Worm (Caenorhabditis elegans) whole organism, early embryonic: Measurements from ENCODE around the gene era-1.
A peak's percentile ranks its signal among the peaks of the same experiment; 100 is the strongest.

Experiments used
- B0310.2 ChIP-seq: sonication (generic microtip); optimal IDR thresholded peaks from 2 replicates; lab custom pipeline; 2016; ENCODE audit warnings: mild to moderate bottlenecking, missing genetic modification characterization, missing compliant biosample characterization
- F13C5.2 ChIP-seq: sonication (generic microtip); optimal IDR thresholded peaks from 2 replicates; lab custom pipeline; 2017; ENCODE audit warnings: mild to moderate bottlenecking, missing genetic modification characterization, inconsistent platforms, missing compliant biosample characterization
- aly-1 ChIP-seq: sonication (generic microtip); optimal IDR thresholded peaks from 2 replicates; lab custom pipeline; 2016; ENCODE audit warnings: missing genetic modification characterization, missing compliant biosample characterization
- ama-1 ChIP-seq: fragments of 150-350 bp; optimal IDR thresholded peaks from 2 replicates; lab custom pipeline; 2014
- ceh-13 ChIP-seq: fragments of 200-800 bp; sonication (Bioruptor generic); optimal IDR thresholded peaks from 2 replicates; lab custom pipeline; 2018; ENCODE audit warnings: mild to moderate bottlenecking, missing genetic modification characterization, missing compliant biosample characterization
- ceh-36 ChIP-seq: sonication (generic microtip); optimal IDR thresholded peaks from 2 replicates; lab custom pipeline; 2016; ENCODE audit warnings: missing genetic modification characterization, inconsistent platforms, missing compliant biosample characterization
- ets-7 ChIP-seq: sonication (generic microtip); optimal IDR thresholded peaks from 2 replicates; lab custom pipeline; 2016; ENCODE audit warnings: missing genotype, missing genetic modification characterization, missing compliant biosample characterization
- flt-1 ChIP-seq: fragments of 200-800 bp; sonication (Bioruptor generic); IDR thresholded peaks from 2 replicates; pipeline ENCODE4 v1.3.6; 2022; ENCODE audit warnings: missing genetic modification characterization, missing compliant biosample characterization
- hmbx-1 ChIP-seq: sonication (generic microtip); optimal IDR thresholded peaks from 2 replicates; lab custom pipeline; 2016; ENCODE audit warnings: mild to moderate bottlenecking, missing genetic modification characterization, missing compliant biosample characterization
- hmg-4 ChIP-seq: fragments of 200-800 bp; sonication (Bioruptor generic); optimal IDR thresholded peaks from 2 replicates; lab custom pipeline; 2018; ENCODE audit warnings: mild to moderate bottlenecking, missing genetic modification characterization, missing compliant biosample characterization
- hnd-1 ChIP-seq: sonication (generic microtip); optimal IDR thresholded peaks from 2 replicates; lab custom pipeline; 2016; ENCODE audit warnings: missing genetic modification characterization, missing compliant biosample characterization
- pes-1 ChIP-seq: fragments of 200-800 bp; sonication (Bioruptor generic); IDR thresholded peaks from 2 replicates; pipeline ENCODE4 v1.3.6; 2022; ENCODE audit warnings: missing genetic modification reagents, missing genetic modification characterization, missing compliant biosample characterization
- scrt-1 ChIP-seq: fragments of 200-800 bp; sonication (Bioruptor generic); IDR thresholded peaks from 2 replicates; pipeline ENCODE4 v1.3.6; 2022; ENCODE audit warnings: missing genetic modification characterization, missing compliant biosample characterization
- sea-1 ChIP-seq: fragments of 200-800 bp; sonication (Bioruptor generic); conservative IDR thresholded peaks from 2 replicates; pipeline ENCODE4 v1.3.6; 2022; ENCODE audit warnings: missing genetic modification characterization, missing compliant biosample characterization
- tbx-11 ChIP-seq: fragments of 200-800 bp; sonication (Bioruptor generic); IDR thresholded peaks from 2 replicates; pipeline ENCODE4 v1.3.6; 2022; ENCODE audit warnings: missing genetic modification characterization, missing compliant biosample characterization
- tbx-37 ChIP-seq: fragments of 200-800 bp; sonication (Bioruptor generic); conservative IDR thresholded peaks from 2 replicates; pipeline ENCODE4 v1.3.6; 2022; ENCODE audit warnings: missing genetic modification reagents, missing genetic modification characterization, missing compliant biosample characterization
- tra-4 ChIP-seq: sonication (generic microtip); optimal IDR thresholded peaks from 2 replicates; lab custom pipeline; 2017; ENCODE audit warnings: missing genetic modification characterization, missing compliant biosample characterization

The era-1 gene

DNA sequence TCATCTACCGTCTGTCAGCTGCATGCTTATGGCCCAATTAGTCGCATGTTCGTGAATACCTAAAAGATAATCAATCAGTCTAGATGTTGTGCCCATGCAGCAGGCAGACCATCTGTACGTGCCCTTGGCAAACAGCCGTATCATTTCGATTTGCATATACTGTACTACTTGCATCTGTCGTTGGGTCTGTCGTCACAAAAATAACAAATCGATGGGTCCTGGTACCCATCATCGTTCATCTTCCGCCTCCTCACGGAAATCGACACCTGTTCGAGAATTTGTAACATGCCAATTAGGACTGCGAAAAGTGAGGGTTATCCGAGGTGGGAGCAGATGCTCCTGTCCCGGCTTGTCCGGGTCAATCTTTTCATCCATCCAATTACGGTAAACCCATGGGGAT, 19.6 kb upstream of the era-1 start:
- no peak for TF ChIP-seq tra-4
- no peak for TF ChIP-seq ceh-36
- no peak for TF ChIP-seq scrt-1
- TF ChIP-seq F13C5.2 = no peak
- TF ChIP-seq hmbx-1 (tag; lab: Kevin White, UChicago) = no peak
- no peak for TF ChIP-seq pes-1 (GFP tag; lab: Robert Waterston, UW)
- TF ChIP-seq ama-1 = no peak
- TF ChIP-seq B0310.2 (tag; lab: Kevin White, UChicago) = no peak
- TF ChIP-seq hmg-4 (GFP tag; lab: Kevin White, UChicago) = no peak
- no peak for TF ChIP-seq hnd-1 (tag; lab: Kevin White, UChicago)
- TF ChIP-seq tbx-11 = no peak

ce11 chrV:6683740-6684139, 19.1 kb upstream of the era-1 start:
- TF ChIP-seq hnd-1 (tag; lab: Kevin White, UChicago) = no peak
- TF ChIP-seq hmg-4 (GFP tag; lab: Kevin White, UChicago) = no peak
- TF ChIP-seq ama-1 = no peak
- TF ChIP-seq tra-4 = no peak
- TF ChIP-seq B0310.2 (tag; lab: Kevin White, UChicago) = no peak
- TF ChIP-seq ceh-13 (GFP tag; lab: Kevin White, UChicago) = no peak
- TF ChIP-seq tbx-11 = no peak
- TF ChIP-seq hmbx-1 (tag; lab: Kevin White, UChicago) = no peak
- TF ChIP-seq ets-7 (tag; lab: Kevin White, UChicago) = no peak
- TF ChIP-seq sea-1 (GFP tag; lab: Robert Waterston, UW) = no peak
- no peak for TF ChIP-seq flt-1 (GFP tag; lab: Robert Waterston, UW)
- TF ChIP-seq tbx-37 (GFP tag; lab: Robert Waterston, UW) = no peak
- no peak for TF ChIP-seq ceh-36
- no peak for TF ChIP-seq aly-1 (tag; lab: Kevin White, UChicago)
- TF ChIP-seq scrt-1 = no peak
- TF ChIP-seq pes-1 (GFP tag; lab: Robert Waterston, UW) = no peak
- no peak for TF ChIP-seq F13C5.2

DNA sequence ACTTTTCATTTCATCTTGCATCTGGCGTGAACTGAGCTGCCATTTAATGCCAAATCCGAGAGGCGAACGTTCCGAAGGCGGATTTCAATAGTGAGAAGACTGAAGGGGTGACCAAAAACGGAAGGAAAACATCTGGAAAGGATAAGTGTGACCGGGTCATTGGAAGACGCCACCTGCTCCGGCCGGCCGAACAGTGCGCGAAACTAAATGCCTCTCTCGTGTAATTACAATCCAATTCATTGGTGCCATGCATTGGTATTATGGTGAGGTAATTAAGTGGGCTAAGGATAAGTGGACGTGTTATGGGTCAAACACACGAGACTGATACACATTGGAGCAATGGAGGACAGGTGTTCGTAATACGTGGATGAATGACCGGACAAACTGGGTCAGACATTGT, 18.3 kb upstream of the era-1 start:
- TF ChIP-seq ceh-36 = peak; percentile 13
- no peak for TF ChIP-seq scrt-1

DNA sequence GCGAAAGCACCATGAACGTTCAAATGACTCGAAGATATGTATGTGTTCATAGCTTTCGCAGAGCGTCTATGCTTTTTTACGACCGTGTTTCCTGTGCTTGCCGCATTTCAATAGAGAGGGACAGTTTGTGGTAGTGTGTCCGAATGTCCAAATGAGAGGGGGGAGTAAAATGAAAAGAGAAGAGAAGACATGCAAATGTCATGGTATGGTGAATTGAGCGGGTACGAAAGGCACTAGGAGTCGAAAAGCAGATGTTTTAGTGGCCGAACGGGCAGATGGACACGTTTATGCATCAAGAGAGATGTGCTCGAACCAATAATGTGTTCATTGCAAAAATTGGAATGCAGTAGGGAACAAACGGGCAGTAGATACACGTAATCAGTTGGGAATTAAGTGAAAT, 17.4 kb upstream of the era-1 start:
- TF ChIP-seq tbx-11 (no peak), ceh-36 (no peak), hmg-4 (GFP tag; lab: Kevin White, UChicago) (peak; percentile 18), tbx-37 (GFP tag; lab: Robert Waterston, UW) (no peak), aly-1 (tag; lab: Kevin White, UChicago) (no peak), hmbx-1 (tag; lab: Kevin White, UChicago) (no peak)

ce11 chrV:6685963-6686362, 16.9 kb upstream of the era-1 start:
- TF ChIP-seq ama-1 = no peak
- TF ChIP-seq pes-1 (GFP tag; lab: Robert Waterston, UW) = no peak
- TF ChIP-seq ets-7 (tag; lab: Kevin White, UChicago) = no peak
- no peak for TF ChIP-seq ceh-13 (GFP tag; lab: Kevin White, UChicago)
- TF ChIP-seq sea-1 (GFP tag; lab: Robert Waterston, UW) = no peak
- TF ChIP-seq scrt-1 = no peak
- TF ChIP-seq hmg-4 (GFP tag; lab: Kevin White, UChicago) = no peak
- no peak for TF ChIP-seq tra-4
- TF ChIP-seq hmbx-1 (tag; lab: Kevin White, UChicago) = no peak
- no peak for TF ChIP-seq flt-1 (GFP tag; lab: Robert Waterston, UW)
- TF ChIP-seq F13C5.2 = no peak
- no peak for TF ChIP-seq B0310.2 (tag; lab: Kevin White, UChicago)

ce11 chrV:6688392-6688791, 14.5 kb upstream of the era-1 start, which contains the start of gene K11G9.5:
K11G9.5 (minus strand) TSS chrV:6688492.
- no peak for TF ChIP-seq pes-1 (GFP tag; lab: Robert Waterston, UW)
- no peak for TF ChIP-seq hmg-4 (GFP tag; lab: Kevin White, UChicago)
- TF ChIP-seq F13C5.2 = no peak
- no peak for TF ChIP-seq hnd-1 (tag; lab: Kevin White, UChicago)
- TF ChIP-seq tbx-37 (GFP tag; lab: Robert Waterston, UW) = no peak

ce11 chrV:6690075-6690474, 12.8 kb upstream of the era-1 start:
- TF ChIP-seq ets-7 (tag; lab: Kevin White, UChicago) (no peak), tbx-11 (no peak), ceh-36 (no peak), pes-1 (GFP tag; lab: Robert Waterston, UW) (no peak)

DNA sequence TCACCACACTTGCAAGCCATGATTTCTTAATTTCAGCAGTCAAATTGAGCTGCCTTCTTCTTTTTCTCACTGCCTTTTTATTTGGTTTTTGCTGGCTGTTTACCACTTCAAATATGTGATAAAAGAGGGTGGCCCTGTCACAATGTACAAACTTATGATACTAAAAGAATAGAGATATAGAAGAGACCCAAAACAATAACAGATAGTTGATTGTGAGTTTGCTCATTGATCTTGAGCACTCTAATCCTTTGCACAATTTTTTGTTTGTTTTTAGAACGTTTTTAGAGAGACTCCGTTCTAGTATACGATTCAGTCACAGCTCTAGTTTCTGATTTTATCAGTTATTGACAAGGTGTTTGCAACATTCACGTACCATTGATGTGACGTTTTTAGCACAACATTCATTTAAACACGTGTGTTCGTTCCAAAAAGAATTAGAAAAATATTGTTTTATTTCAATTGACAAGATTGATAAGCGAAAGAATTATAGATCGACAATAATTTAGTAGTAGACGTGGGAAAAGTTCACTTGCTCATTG, 11.0 kb upstream of the era-1 start, which contains the start of gene mtl-1:
mtl-1 (minus strand) TSS at position 51 of the 539 bp plus-strand sequence.
- TF ChIP-seq tra-4 = no peak
- TF ChIP-seq scrt-1 = no peak
- no peak for TF ChIP-seq tbx-11
- TF ChIP-seq ceh-13 (GFP tag; lab: Kevin White, UChicago) = no peak
- no peak for TF ChIP-seq hnd-1 (tag; lab: Kevin White, UChicago)
- no peak for TF ChIP-seq ama-1

DNA sequence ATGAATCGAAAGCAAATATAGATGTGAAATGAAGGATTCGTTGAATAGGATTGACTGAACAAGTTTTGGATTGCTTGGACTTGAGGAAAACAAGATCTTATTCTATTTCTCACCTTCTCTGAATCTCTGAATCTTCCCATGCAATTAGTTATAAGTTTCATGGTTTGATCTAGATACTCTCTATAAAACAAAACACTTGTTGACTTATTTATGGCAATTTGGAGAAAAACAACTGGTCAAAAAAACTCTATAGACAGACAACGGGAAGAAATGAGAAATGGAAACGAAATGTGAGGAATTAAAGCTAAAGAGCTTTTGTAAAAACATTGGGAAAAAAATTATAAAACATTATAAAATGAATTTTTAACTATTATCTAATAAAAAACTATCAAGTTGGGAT, 8.2 kb upstream of the era-1 start, which contains the start of gene W02F12.8:
W02F12.8 (minus strand) TSS at position 101 of the 400 bp plus-strand sequence.
- TF ChIP-seq aly-1 (tag; lab: Kevin White, UChicago) (no peak), pes-1 (GFP tag; lab: Robert Waterston, UW) (no peak)
